Fruit fly (Drosophila melanogaster): Measurements from ENCODE around the gene Arl8.

- TF ChIP-seq CG32121 (GFP tag; IDR thresholded peaks at IDR 0.05): no peak
- TF ChIP-seq CG34367 (tag; optimal IDR thresholded peaks at IDR 0.05): no peak
- TF ChIP-seq CG8159 (tag; optimal IDR thresholded peaks at IDR 0.05): no peak
- no peak for TF ChIP-seq Snoo (tag; optimal IDR thresholded peaks at IDR 0.05)
- TF ChIP-seq CG13204 (GFP tag; optimal IDR thresholded peaks at IDR 0.05): no peak
- TF ChIP-seq CG14655 (GFP tag; optimal IDR thresholded peaks at IDR 0.05): no peak
- no peak for TF ChIP-seq Ets98B (GFP tag; IDR thresholded peaks at IDR 0.05)
- TF ChIP-seq fd96Ca (GFP tag; IDR thresholded peaks at IDR 0.05): no peak
- no peak for TF ChIP-seq EcR (GFP tag; optimal IDR thresholded peaks at IDR 0.05)
- TF ChIP-seq CG9948 (tag; optimal IDR thresholded peaks at IDR 0.05): no peak
- TF ChIP-seq CG12605 (GFP tag; IDR thresholded peaks at IDR 0.05): no peak
- TF ChIP-seq rn (GFP tag; IDR thresholded peaks at IDR 0.05): no peak
- no peak for TF ChIP-seq CG15710 (tag; optimal IDR thresholded peaks at IDR 0.05)
Observed at dm6 chr3R:8139854-8140402, 13.5 kb downstream of the Arl8 start.
